Fruit fly (Drosophila melanogaster) whole organism, embryonic: ENCODE data around the gene PolD3.

Source experiments
- Asciz ChIP-seq: fragments of 200-800 bp; sonication (Bioruptor generic); optimal IDR thresholded peaks from 2 replicates; lab custom pipeline; 2017; ENCODE audit warnings: missing biosample characterization, mild to moderate bottlenecking, missing genetic modification characterization, missing genetic modification reagents
- Atf3 ChIP-seq: fragments of 200-800 bp; sonication (Bioruptor generic); optimal IDR thresholded peaks from 3 replicates; lab custom pipeline; 2016; ENCODE audit warnings: missing biosample characterization, missing genetic modification characterization
- CG11247 ChIP-seq: fragments of 200-800 bp; sonication (Bioruptor generic); IDR thresholded peaks from 2 replicates; pipeline ENCODE4 v1.3.6; 2022; ENCODE audit warnings: missing biosample characterization, missing genetic modification characterization
- CG11695 ChIP-seq: fragments of 200-800 bp; sonication (Bioruptor generic); IDR thresholded peaks from 3 replicates; pipeline ENCODE4 v1.3.6; 2022; ENCODE audit warnings: missing biosample characterization, missing genetic modification characterization
- CG12219 ChIP-seq: fragments of 200-800 bp; sonication (Bioruptor generic); optimal IDR thresholded peaks from 3 replicates; lab custom pipeline; 2018; ENCODE audit warnings: missing biosample characterization, mild to moderate bottlenecking, missing genetic modification characterization
- CG12769 ChIP-seq: fragments of 200-800 bp; sonication (Bioruptor generic); optimal IDR thresholded peaks from 2 replicates; lab custom pipeline; 2019; ENCODE audit warnings: missing biosample characterization, mild to moderate bottlenecking, missing genetic modification characterization, moderate library complexity
- CG15011 ChIP-seq: fragments of 200-800 bp; sonication (Bioruptor generic); optimal IDR thresholded peaks from 3 replicates; lab custom pipeline; 2018; ENCODE audit warnings: missing biosample characterization, mild to moderate bottlenecking, missing genetic modification characterization
- CG15479 ChIP-seq: fragments of 200-800 bp; sonication (Bioruptor generic); optimal IDR thresholded peaks from 3 replicates; lab custom pipeline; 2019; ENCODE audit warnings: missing biosample characterization, mild to moderate bottlenecking, missing genetic modification characterization, moderate library complexity
- CG15601 ChIP-seq: fragments of 200-800 bp; sonication (Bioruptor generic); optimal IDR thresholded peaks from 3 replicates; lab custom pipeline; 2019; ENCODE audit warnings: missing biosample characterization, mild to moderate bottlenecking, missing genetic modification characterization, moderate library complexity
- CG17385 ChIP-seq: fragments of 200-800 bp; sonication (Bioruptor generic); optimal IDR thresholded peaks from 3 replicates; lab custom pipeline; 2018; ENCODE audit warnings: missing biosample characterization, mild to moderate bottlenecking, missing genetic modification characterization
- CG18262 ChIP-seq: fragments of 200-800 bp; optimal IDR thresholded peaks from 3 replicates; lab custom pipeline; 2019; ENCODE audit warnings: missing biosample characterization, mild to moderate bottlenecking, missing genetic modification characterization, moderate library complexity
- CG2678 ChIP-seq: fragments of 200-800 bp; sonication (Bioruptor generic); optimal IDR thresholded peaks from 3 replicates; lab custom pipeline; 2019; ENCODE audit warnings: missing biosample characterization, mild to moderate bottlenecking, missing genetic modification characterization, moderate library complexity
- CG2875 ChIP-seq: fragments of 200-800 bp; sonication (Bioruptor generic); optimal IDR thresholded peaks from 2 replicates; lab custom pipeline; 2017; ENCODE audit warnings: missing biosample characterization, mild to moderate bottlenecking, missing genetic modification characterization, missing genetic modification reagents
- CG3726 ChIP-seq: fragments of 200-800 bp; sonication (Bioruptor generic); IDR thresholded peaks from 3 replicates; pipeline ENCODE4, ENCODE4 v1.3.6; 2022; ENCODE audit warnings: missing biosample characterization, missing genetic modification characterization
- CG4404 ChIP-seq: fragments of 200-800 bp; sonication (Bioruptor generic); IDR thresholded peaks from 2 replicates; pipeline ENCODE4 v1.3.6; 2022; ENCODE audit warnings: missing biosample characterization, missing genetic modification characterization
- CG5953 ChIP-seq: fragments of 200-800 bp; sonication (Bioruptor generic); IDR thresholded peaks from 2 replicates; pipeline ENCODE4 v1.3.6; 2022; ENCODE audit warnings: missing biosample characterization, missing genetic modification characterization
- CG6689 ChIP-seq: fragments of 200-800 bp; sonication (Bioruptor generic); IDR thresholded peaks from 2 replicates; pipeline ENCODE4 v1.3.6; 2022; ENCODE audit warnings: missing biosample characterization, missing genetic modification characterization
- CG7963 ChIP-seq: fragments of 200-800 bp; sonication (Bioruptor generic); IDR thresholded peaks from 3 replicates; pipeline ENCODE4 v1.3.6; 2022; ENCODE audit warnings: missing biosample characterization, missing genetic modification characterization; ENCODE audit not compliant: partially characterized antibody
- CG8924 ChIP-seq: fragments of 200-800 bp; optimal IDR thresholded peaks from 3 replicates; lab custom pipeline; 2019; ENCODE audit warnings: missing biosample characterization, mild to moderate bottlenecking, missing genetic modification characterization, moderate library complexity
- D19B ChIP-seq: fragments of 200-800 bp; sonication (Bioruptor generic); optimal IDR thresholded peaks from 2 replicates; lab custom pipeline; 2017; ENCODE audit warnings: missing biosample characterization, mild to moderate bottlenecking, missing genetic modification characterization
- Dbx ChIP-seq: fragments of 200-800 bp; sonication (Bioruptor generic); IDR thresholded peaks from 3 replicates; pipeline ENCODE4 v1.3.6; 2022; ENCODE audit warnings: missing biosample characterization, missing genetic modification characterization
- HLH4C ChIP-seq: fragments of 200-800 bp; sonication (Bioruptor generic); IDR thresholded peaks from 3 replicates; pipeline ENCODE4 v1.3.6; 2022; ENCODE audit warnings: missing biosample characterization, missing genetic modification characterization; ENCODE audit not compliant: partially characterized antibody
- HmgZ ChIP-seq: fragments of 200-800 bp; sonication (Bioruptor generic); optimal IDR thresholded peaks from 2 replicates; lab custom pipeline; 2018; ENCODE audit warnings: missing biosample characterization, mild to moderate bottlenecking, missing genetic modification characterization
- Hr78 ChIP-seq, 2 experiments: fragments of 200-800 bp in 1 of 2; fragments of >200 bp in 1 of 2; sonication (Bioruptor generic) in 1 of 2; optimal IDR thresholded peaks; 2 replicates each; lab custom pipeline; 2017 to 2019; ENCODE audit warnings: missing biosample characterization in 2 of 2, missing genetic modification characterization in 2 of 2, mild to moderate bottlenecking in 1 of 2, moderate library complexity in 1 of 2
- Sin3A ChIP-seq: fragments of >200 bp; optimal IDR thresholded peaks from 2 replicates; lab custom pipeline; 2018
- Sox102F ChIP-seq: fragments of 200-800 bp; sonication (Bioruptor generic); optimal IDR thresholded peaks from 2 replicates; lab custom pipeline; 2018; ENCODE audit warnings: missing biosample characterization, mild to moderate bottlenecking, missing genetic modification characterization, moderate library complexity
- YL-1 ChIP-seq: fragments of 200-800 bp; sonication (Bioruptor generic); optimal IDR thresholded peaks from 3 replicates; lab custom pipeline; 2017; ENCODE audit warnings: missing biosample characterization, mild to moderate bottlenecking, missing genetic modification characterization
- al ChIP-seq: fragments of 200-800 bp; sonication (Bioruptor generic); IDR thresholded peaks from 2 replicates; pipeline ENCODE4 v1.3.6; 2022; ENCODE audit warnings: missing biosample characterization, missing genetic modification characterization
- bsh ChIP-seq, 2 experiments: fragments of 200-800 bp; sonication (Bioruptor generic); optimal IDR thresholded peaks; 2 replicates each; lab custom pipeline; 2017 to 2018; ENCODE audit warnings: mild to moderate bottlenecking in 2 of 2, missing biosample characterization in 2 of 2, missing genetic modification characterization in 2 of 2, moderate library complexity in 1 of 2
- caup ChIP-seq: fragments of 200-800 bp; sonication (Bioruptor generic); optimal IDR thresholded peaks from 3 replicates; lab custom pipeline; 2017; ENCODE audit warnings: missing biosample characterization, mild to moderate bottlenecking, missing genetic modification characterization, moderate library complexity; ENCODE audit not compliant: severe bottlenecking
- chif ChIP-seq, 2 experiments: fragments of 200-800 bp; sonication (Bioruptor generic); optimal IDR thresholded peaks; 3 replicates each; lab custom pipeline; 2016; ENCODE audit warnings: missing biosample characterization in 2 of 2, missing genetic modification characterization in 2 of 2
- corto ChIP-seq: fragments of 200-800 bp; sonication (Bioruptor generic); optimal IDR thresholded peaks from 2 replicates; lab custom pipeline; 2016; ENCODE audit warnings: missing biosample characterization, mild to moderate bottlenecking, missing genetic modification characterization, moderate library complexity
- croc ChIP-seq: fragments of 200-800 bp; sonication (Bioruptor generic); conservative IDR thresholded peaks from 3 replicates; pipeline ENCODE4 v1.3.6; 2022; ENCODE audit warnings: missing biosample characterization, missing genetic modification characterization
- dmrt11E ChIP-seq: fragments of 200-800 bp; sonication (Bioruptor generic); optimal IDR thresholded peaks from 3 replicates; lab custom pipeline; 2018; ENCODE audit warnings: missing biosample characterization, mild to moderate bottlenecking, missing genetic modification characterization, moderate library complexity
- fu2 ChIP-seq: fragments of 200-800 bp; sonication (Bioruptor generic); optimal IDR thresholded peaks from 2 replicates; lab custom pipeline; 2016; ENCODE audit warnings: missing biosample characterization, missing genetic modification characterization
- gem ChIP-seq: fragments of 200-800 bp; sonication (Bioruptor generic); optimal IDR thresholded peaks from 2 replicates; lab custom pipeline; 2019; ENCODE audit warnings: missing biosample characterization, mild to moderate bottlenecking, missing genetic modification characterization, moderate library complexity
- grn ChIP-seq: fragments of 200-800 bp; sonication (Bioruptor generic); optimal IDR thresholded peaks from 3 replicates; lab custom pipeline; 2017; ENCODE audit warnings: missing biosample characterization, missing genetic modification characterization
- jumu ChIP-seq: fragments of 200-800 bp; sonication (Bioruptor generic); optimal IDR thresholded peaks from 3 replicates; lab custom pipeline; 2016; ENCODE audit warnings: missing biosample characterization, missing genetic modification characterization
- maf-S ChIP-seq: fragments of 200-800 bp; sonication (Bioruptor generic); optimal IDR thresholded peaks from 2 replicates; lab custom pipeline; 2016; ENCODE audit warnings: missing biosample characterization, missing genetic modification characterization
- otp ChIP-seq: fragments of 200-800 bp; sonication (Bioruptor generic); IDR thresholded peaks from 3 replicates; pipeline ENCODE4, ENCODE4 v1.3.6; 2022; ENCODE audit warnings: missing biosample characterization, missing genetic modification characterization
- pros ChIP-seq: fragments of 200-800 bp; sonication (Bioruptor generic); optimal IDR thresholded peaks from 3 replicates; lab custom pipeline; 2019; ENCODE audit warnings: missing biosample characterization, mild to moderate bottlenecking, missing genetic modification characterization, moderate library complexity
- scrt ChIP-seq: fragments of 200-800 bp; sonication (Bioruptor generic); optimal IDR thresholded peaks from 2 replicates; lab custom pipeline; 2018; ENCODE audit warnings: missing biosample characterization, mild to moderate bottlenecking, missing genetic modification characterization, moderate library complexity
- shn ChIP-seq: fragments of 200-800 bp; sonication (Bioruptor generic); optimal IDR thresholded peaks from 3 replicates; lab custom pipeline; 2016; ENCODE audit warnings: missing biosample characterization, missing genetic modification characterization
- sr ChIP-seq: fragments of 200-800 bp; sonication (Bioruptor generic); IDR thresholded peaks from 3 replicates; pipeline ENCODE4 v1.3.6; 2022; ENCODE audit warnings: missing biosample characterization, missing genetic modification characterization
- tin ChIP-seq: fragments of 200-800 bp; sonication (Bioruptor generic); optimal IDR thresholded peaks from 3 replicates; lab custom pipeline; 2016; ENCODE audit warnings: missing biosample characterization, missing genetic modification characterization
- tll ChIP-seq, 2 experiments: fragments of 200-800 bp in 1 of 2; fragments of >200 bp in 1 of 2; sonication (Bioruptor generic) in 1 of 2; optimal IDR thresholded peaks; 2 replicates each; lab custom pipeline; 2017 to 2019; ENCODE audit warnings: missing biosample characterization in 2 of 2, missing genetic modification characterization in 2 of 2, mild to moderate bottlenecking in 1 of 2, moderate library complexity in 1 of 2
- tna ChIP-seq: fragments of 200-800 bp; sonication (Bioruptor generic); IDR thresholded peaks from 2 replicates; pipeline ENCODE4 v1.3.6; 2022; ENCODE audit warnings: missing biosample characterization, missing genetic modification characterization; ENCODE audit not compliant: partially characterized antibody
- unc-4 ChIP-seq: fragments of 200-800 bp; sonication (Bioruptor generic); IDR thresholded peaks from 2 replicates; pipeline ENCODE4 v1.3.6; 2022; ENCODE audit warnings: missing biosample characterization, missing genetic modification characterization; ENCODE audit not compliant: partially characterized antibody
- vfl ChIP-seq: fragments of 200-800 bp; sonication (Bioruptor generic); optimal IDR thresholded peaks from 2 replicates; lab custom pipeline; 2016; ENCODE audit warnings: missing biosample characterization, missing genetic modification characterization
- zen2 ChIP-seq: fragments of 200-800 bp; sonication (Bioruptor generic); IDR thresholded peaks from 3 replicates; pipeline ENCODE4 v1.3.6; 2022; ENCODE audit warnings: missing biosample characterization, missing genetic modification characterization; ENCODE audit not compliant: partially characterized antibody

Gene PolD3

DNA sequence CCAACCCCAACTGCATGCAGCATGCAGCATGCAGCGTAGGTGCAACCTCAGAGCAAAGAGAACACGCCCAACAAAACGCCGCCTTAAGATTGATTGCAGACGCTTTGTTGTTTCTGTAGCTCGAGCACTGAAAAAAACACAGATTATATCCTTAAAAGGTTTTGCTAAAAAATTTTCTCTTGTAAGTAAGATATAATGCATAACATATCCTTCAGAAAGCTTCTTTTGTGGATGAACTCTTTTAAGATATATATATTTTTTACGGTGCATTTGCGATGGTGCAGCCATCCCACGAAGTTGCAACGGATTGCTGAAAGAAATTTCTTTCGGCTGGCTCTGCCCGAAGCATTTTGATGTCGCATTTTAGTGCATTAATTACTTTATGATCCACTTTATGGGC is 19.7 kb upstream of the PolD3 start (continued):
- TF ChIP-seq jumu (GFP tag; lab: Kevin White, UChicago) (no peak), Sox102F (GFP tag; lab: Kevin White, UChicago) (peak; percentile 4), CG15011 (GFP tag; lab: Kevin White, UChicago) (no peak), CG2678 (tag; lab: Kevin White, UChicago) (no peak), gem (tag; lab: Kevin White, UChicago) (peak; percentile 26), CG7963 (GFP tag; lab: Robert Waterston, UW) (no peak), sr (GFP tag; lab: Robert Waterston, UW) (no peak), dmrt11E (tag; lab: Kevin White, UChicago) (peak; percentile 30), YL-1 (GFP tag; lab: Kevin White, UChicago) (no peak), CG11695 (GFP tag; lab: Robert Waterston, UW) (no peak), shn (GFP tag; lab: Kevin White, UChicago) (no peak), HmgZ (tag; lab: Kevin White, UChicago) (no peak), croc (GFP tag; lab: Robert Waterston, UW) (no peak), corto (GFP tag; lab: Kevin White, UChicago) (no peak), CG12219 (GFP tag; lab: Kevin White, UChicago) (no peak), CG4404 (GFP tag; lab: Robert Waterston, UW) (peak; percentile 46; the same call in 1 of the 2 replicates), CG8924 (tag; lab: Kevin White, UChicago) (no peak), CG18262 (no peak), CG15601 (tag; lab: Kevin White, UChicago) (no peak), CG3726 (GFP tag; lab: Robert Waterston, UW) (no peak), scrt (GFP tag; lab: Kevin White, UChicago) (no peak), fu2 (no peak), unc-4 (no peak), bsh (GFP tag; optimal IDR thresholded peaks at IDR 0.05; lab: Kevin White, UChicago) (peak in 1 of 2 experiments; percentile 46), tll (GFP tag; optimal IDR thresholded peaks at IDR 0.05; lab: Kevin White, UChicago) (no peak), CG12769 (no peak), CG15479 (GFP tag; lab: Kevin White, UChicago) (no peak), tin (GFP tag; lab: Kevin White, UChicago) (no peak), pros (GFP tag; lab: Kevin White, UChicago) (no peak), CG2875 (GFP tag; lab: Kevin White, UChicago) (no peak), tna (no peak), CG6689 (GFP tag; lab: Robert Waterston, UW) (peak; percentile 31; the same call in 1 of the 2 replicates), vfl (no peak), al (GFP tag; lab: Robert Waterston, UW) (no peak), Asciz (no peak), CG5953 (GFP tag; lab: Robert Waterston, UW) (no peak), CG17385 (GFP tag; lab: Kevin White, UChicago) (no peak), D19B (GFP tag; lab: Kevin White, UChicago) (no peak), Sin3A (lab: Kevin White, UChicago) (no peak), zen2 (no peak), maf-S (no peak), Dbx (GFP tag; lab: Robert Waterston, UW) (no peak), CG11247 (GFP tag; lab: Robert Waterston, UW) (no peak), Atf3 (GFP tag; lab: Kevin White, UChicago) (no peak), chif (GFP tag; optimal IDR thresholded peaks at IDR 0.05; lab: Kevin White, UChicago) (no peak), otp (GFP tag; lab: Robert Waterston, UW) (no peak), caup (GFP tag; lab: Kevin White, UChicago) (no peak), HLH4C (GFP tag; lab: Robert Waterston, UW) (no peak), Hr78 (GFP tag; optimal IDR thresholded peaks at IDR 0.05; lab: Kevin White, UChicago) (no peak), grn (GFP tag; lab: Kevin White, UChicago) (no peak)
